Worm (Caenorhabditis elegans) whole organism, mixed stage, embryonic: ENCODE results near the gene smvt-1.

ENCODE experiments used
- M03D4.4 ChIP-seq: sonication (generic microtip); optimal IDR thresholded peaks from 2 replicates; lab custom pipeline; 2017; ENCODE audit warnings: mild to moderate bottlenecking, missing genetic modification characterization, missing compliant biosample characterization
- bed-3 ChIP-seq: fragments of 200-800 bp; sonication (Bioruptor generic); optimal IDR thresholded peaks from 3 replicates; lab custom pipeline; 2018; ENCODE audit warnings: mild to moderate bottlenecking, missing genetic modification characterization, moderate library complexity, missing compliant biosample characterization
- ceh-39 ChIP-seq: fragments of 150-350 bp; optimal IDR thresholded peaks from 2 replicates; lab custom pipeline; 2014; ENCODE audit warnings: missing biosample characterization, missing genetic modification characterization
- ceh-43 ChIP-seq: fragments of 200-800 bp; sonication (Bioruptor generic); optimal IDR thresholded peaks from 2 replicates; lab custom pipeline; 2018; ENCODE audit warnings: mild to moderate bottlenecking, missing genetic modification characterization, moderate library complexity, missing compliant biosample characterization
- ceh-83 ChIP-seq: fragments of 200-800 bp; sonication (Bioruptor generic); optimal IDR thresholded peaks from 2 replicates; lab custom pipeline; 2018; ENCODE audit warnings: mild to moderate bottlenecking, missing genetic modification characterization, missing compliant biosample characterization
- ces-1 ChIP-seq: fragments of 150-350 bp; optimal IDR thresholded peaks from 2 replicates; lab custom pipeline; 2014; ENCODE audit warnings: missing biosample characterization, missing genetic modification reagents, missing genetic modification characterization
- cnd-1 ChIP-seq: fragments of 200-800 bp; sonication (Bioruptor generic); optimal IDR thresholded peaks from 2 replicates; lab custom pipeline; 2018; ENCODE audit warnings: mild to moderate bottlenecking, missing genetic modification characterization, missing compliant biosample characterization
- drap-1 ChIP-seq: fragments of 200-800 bp; sonication (Bioruptor generic); optimal IDR thresholded peaks from 3 replicates; lab custom pipeline; 2018; ENCODE audit warnings: mild to moderate bottlenecking, missing genetic modification characterization, missing compliant biosample characterization
- elt-1 ChIP-seq: sonication (generic microtip); optimal IDR thresholded peaks from 2 replicates; lab custom pipeline; 2017; ENCODE audit warnings: missing genetic modification characterization, mild to moderate bottlenecking, missing compliant biosample characterization, antibody characterized with exemption, moderate library complexity, borderline replicate concordance; ENCODE audit not compliant: insufficient read depth
- elt-3 ChIP-seq: fragments of 150-350 bp; optimal IDR thresholded peaks from 2 replicates; lab custom pipeline; 2014; ENCODE audit warnings: missing biosample characterization, missing genetic modification characterization
- flh-1 ChIP-seq: fragments of 200-800 bp; sonication (Bioruptor generic); optimal IDR thresholded peaks from 2 replicates; lab custom pipeline; 2018; ENCODE audit warnings: mild to moderate bottlenecking, missing genetic modification characterization, moderate library complexity, missing compliant biosample characterization
- ham-2 ChIP-seq: fragments of 200-800 bp; sonication (Bioruptor generic); optimal IDR thresholded peaks from 2 replicates; lab custom pipeline; 2018; ENCODE audit warnings: mild to moderate bottlenecking, missing genetic modification characterization, missing compliant biosample characterization
- hlh-1 ChIP-seq: fragments of 150-350 bp; optimal IDR thresholded peaks from 2 replicates; lab custom pipeline; 2014; ENCODE audit warnings: missing biosample characterization, missing genetic modification reagents, missing genetic modification characterization
- lin-32 ChIP-seq: fragments of 200-800 bp; sonication (Bioruptor generic); optimal IDR thresholded peaks from 2 replicates; lab custom pipeline; 2018; ENCODE audit warnings: mild to moderate bottlenecking, missing genetic modification characterization, missing compliant biosample characterization
- lsy-2 ChIP-seq: fragments of 150-350 bp; optimal IDR thresholded peaks from 2 replicates; lab custom pipeline; 2014; ENCODE audit warnings: missing biosample characterization, missing genetic modification characterization
- mab-5 ChIP-seq: fragments of 150-350 bp; optimal IDR thresholded peaks from 2 replicates; lab custom pipeline; 2014; ENCODE audit warnings: missing biosample characterization, missing genetic modification characterization
- mep-1 ChIP-seq: fragments of 150-350 bp; optimal IDR thresholded peaks from 2 replicates; lab custom pipeline; 2017; ENCODE audit warnings: missing biosample characterization, missing genetic modification reagents, missing genetic modification characterization, inconsistent platforms
- mls-2 ChIP-seq: sonication (generic microtip); optimal IDR thresholded peaks from 2 replicates; lab custom pipeline; 2016; ENCODE audit warnings: mild to moderate bottlenecking, missing genetic modification characterization, moderate library complexity, missing compliant biosample characterization
- nhr-12 ChIP-seq: fragments of 150-350 bp; optimal IDR thresholded peaks from 2 replicates; lab custom pipeline; 2014; ENCODE audit warnings: missing biosample characterization, missing genetic modification characterization
- nhr-2 ChIP-seq: fragments of 150-350 bp; optimal IDR thresholded peaks from 2 replicates; lab custom pipeline; 2014; ENCODE audit warnings: missing biosample characterization, missing genetic modification characterization
- nhr-237 ChIP-seq: fragments of 150-350 bp; optimal IDR thresholded peaks from 2 replicates; lab custom pipeline; 2014; ENCODE audit warnings: missing biosample characterization, missing genetic modification characterization
- nhr-28 ChIP-seq: fragments of 150-350 bp; optimal IDR thresholded peaks from 2 replicates; lab custom pipeline; 2014; ENCODE audit warnings: missing biosample characterization, missing genetic modification characterization
- nhr-76 ChIP-seq: sonication (generic microtip); optimal IDR thresholded peaks from 2 replicates; lab custom pipeline; 2017; ENCODE audit warnings: missing biosample characterization, missing genetic modification characterization
- pha-4 ChIP-seq: fragments of 150-350 bp; optimal IDR thresholded peaks from 2 replicates; lab custom pipeline; 2018; ENCODE audit warnings: missing biosample characterization, missing genetic modification reagents, missing genetic modification characterization
- sem-2 ChIP-seq: fragments of 200-800 bp; sonication (Bioruptor generic); optimal IDR thresholded peaks from 2 replicates; lab custom pipeline; 2018; ENCODE audit warnings: mild to moderate bottlenecking, missing genetic modification characterization, missing compliant biosample characterization
- snpc-4 ChIP-seq: fragments of 150-350 bp; optimal IDR thresholded peaks from 2 replicates; lab custom pipeline; 2014; ENCODE audit warnings: missing biosample characterization, missing genetic modification characterization
- sptf-1 ChIP-seq: sonication (generic microtip); optimal IDR thresholded peaks from 2 replicates; lab custom pipeline; 2017; ENCODE audit warnings: mild to moderate bottlenecking, missing genetic modification characterization, moderate library complexity, missing compliant biosample characterization
- tbx-8 ChIP-seq: fragments of 200-800 bp; sonication (Bioruptor generic); optimal IDR thresholded peaks from 2 replicates; lab custom pipeline; 2018; ENCODE audit warnings: mild to moderate bottlenecking, missing genetic modification characterization, moderate library complexity, missing compliant biosample characterization
- unc-120 ChIP-seq: sonication (generic microtip); optimal IDR thresholded peaks from 2 replicates; lab custom pipeline; 2017; ENCODE audit warnings: missing genetic modification characterization, missing compliant biosample characterization; ENCODE audit not compliant: poor library complexity, severe bottlenecking
- unc-39 ChIP-seq: fragments of 150-350 bp; optimal IDR thresholded peaks from 2 replicates; lab custom pipeline; 2014; ENCODE audit warnings: missing biosample characterization, missing genetic modification characterization
- unc-62 ChIP-seq: fragments of 150-350 bp; optimal IDR thresholded peaks from 2 replicates; lab custom pipeline; 2014; ENCODE audit warnings: missing biosample characterization, missing genetic modification reagents, missing genetic modification characterization
- zip-8 ChIP-seq: fragments of 150-350 bp; optimal IDR thresholded peaks from 2 replicates; lab custom pipeline; 2014; ENCODE audit warnings: missing biosample characterization, missing genetic modification characterization
- ztf-11 ChIP-seq: fragments of 150-350 bp; optimal IDR thresholded peaks from 2 replicates; lab custom pipeline; 2014; ENCODE audit warnings: missing biosample characterization, missing genetic modification characterization

The smvt-1 gene

DNA sequence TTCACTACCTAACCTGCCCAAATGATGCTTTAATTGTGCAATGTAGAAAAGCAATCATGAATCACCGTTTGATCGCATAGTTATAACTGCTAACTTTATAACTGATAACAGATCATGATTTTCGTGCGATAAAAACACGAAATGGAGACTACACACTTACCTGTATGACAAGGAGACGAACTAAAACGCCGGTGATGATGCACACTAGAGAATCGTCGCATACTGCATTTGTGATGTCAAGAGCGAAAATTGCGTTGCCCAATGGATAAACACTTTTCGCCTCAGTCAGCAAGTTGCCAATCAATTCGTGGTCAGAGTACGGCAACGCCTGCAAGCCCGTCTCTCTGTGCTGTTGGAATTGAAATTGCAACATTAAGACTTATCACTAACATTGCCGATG is 20.3 kb upstream of the smvt-1 start:
- TF ChIP-seq elt-3 (tag; lab: Kevin White, UChicago) (no peak), tbx-8 (GFP tag; lab: Kevin White, UChicago) (no peak), flh-1 (GFP tag; lab: Kevin White, UChicago) (no peak), ceh-83 (GFP tag; lab: Kevin White, UChicago) (no peak), pha-4 (tag; lab: Kevin White, UChicago) (no peak), unc-39 (tag; lab: Kevin White, UChicago) (no peak)

DNA sequence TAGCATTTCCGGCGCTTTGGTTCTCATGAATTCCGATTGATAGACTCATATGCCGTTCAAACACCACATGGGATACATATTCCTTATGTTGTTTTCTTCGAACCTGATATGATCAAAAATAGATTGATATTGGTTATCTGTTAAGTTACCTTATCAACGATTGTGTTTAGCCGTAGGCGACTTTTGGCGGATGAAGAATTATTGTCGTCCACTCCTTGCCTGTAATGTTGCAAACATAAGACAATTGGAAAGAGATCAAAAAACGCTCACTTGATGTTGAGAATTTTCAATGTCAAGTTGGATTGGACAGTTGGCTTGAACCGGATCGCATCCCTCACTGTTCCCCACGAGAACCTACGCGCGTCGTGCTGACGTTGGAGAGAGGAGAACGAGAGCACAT is 19.0 kb upstream of the smvt-1 start:
- TF ChIP-seq snpc-4 (tag; lab: Kevin White, UChicago) (no peak), M03D4.4 (no peak), flh-1 (GFP tag; lab: Kevin White, UChicago) (no peak), nhr-76 (no peak), lin-32 (GFP tag; lab: Kevin White, UChicago) (no peak), bed-3 (GFP tag; lab: Kevin White, UChicago) (no peak), ceh-39 (tag; lab: Kevin White, UChicago) (no peak), unc-62 (GFP tag; lab: Kevin White, UChicago) (no peak), nhr-12 (no peak), ces-1 (GFP tag; lab: Kevin White, UChicago) (no peak), sptf-1 (tag; lab: Kevin White, UChicago) (no peak), mab-5 (tag; lab: Kevin White, UChicago) (no peak), drap-1 (GFP tag; lab: Kevin White, UChicago) (no peak), nhr-237 (tag; lab: Kevin White, UChicago) (no peak), nhr-28 (tag; lab: Kevin White, UChicago) (no peak)

DNA sequence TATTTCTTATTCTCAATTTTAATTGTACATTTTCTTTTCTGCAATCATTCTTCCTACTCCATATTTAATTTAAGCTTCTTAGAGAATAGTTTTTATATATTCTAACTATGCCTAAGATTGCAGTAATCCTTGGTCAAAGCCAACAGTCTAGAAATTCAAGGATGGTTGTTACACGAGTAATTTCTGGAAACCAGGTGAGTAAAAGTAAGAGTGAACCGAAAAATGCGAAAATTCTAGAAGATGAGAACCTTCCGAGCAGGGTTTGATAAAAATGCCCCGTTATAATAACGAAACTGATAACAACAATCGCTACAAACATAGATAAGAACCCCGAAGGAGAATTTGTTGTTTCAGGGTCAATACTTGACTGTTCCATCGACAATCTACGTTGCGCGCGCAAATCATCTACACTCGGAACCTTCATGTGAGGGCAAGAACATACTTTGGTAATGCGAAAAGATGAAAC is 16.6 kb upstream of the smvt-1 start, which contains the start of gene F52H2.15:
TSS of gene F52H2.15 (plus strand) at position 51 of the 466 bp plus-strand sequence.
- TF ChIP-seq sptf-1 (tag; lab: Kevin White, UChicago) (no peak), nhr-12 (no peak)

DNA sequence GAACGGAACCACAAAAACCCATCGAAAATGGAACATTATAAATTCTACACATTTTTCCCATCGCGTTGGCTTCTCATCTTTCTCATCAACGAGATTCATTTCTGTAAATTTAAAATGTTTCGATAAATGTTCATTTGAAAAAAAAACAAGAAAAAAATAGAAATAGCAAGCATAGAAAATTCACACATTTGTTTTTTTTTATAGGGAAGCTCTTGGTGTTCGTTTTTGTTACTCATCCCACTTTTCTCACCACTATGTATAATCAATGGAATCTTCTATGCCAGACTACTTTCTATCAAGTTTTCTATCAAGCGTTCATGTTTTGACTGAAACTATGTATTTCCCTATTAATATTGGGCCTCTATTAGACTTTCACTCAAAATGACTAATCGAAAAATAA is 15.3 kb upstream of the smvt-1 start, which contains the start of gene dhcr-24:
TSS of gene dhcr-24 (minus strand) at position 101 of the 400 bp plus-strand sequence.
- no peak for TF ChIP-seq unc-62 (GFP tag; lab: Kevin White, UChicago)
- TF ChIP-seq elt-1 (tag; lab: Kevin White, UChicago): no peak

DNA sequence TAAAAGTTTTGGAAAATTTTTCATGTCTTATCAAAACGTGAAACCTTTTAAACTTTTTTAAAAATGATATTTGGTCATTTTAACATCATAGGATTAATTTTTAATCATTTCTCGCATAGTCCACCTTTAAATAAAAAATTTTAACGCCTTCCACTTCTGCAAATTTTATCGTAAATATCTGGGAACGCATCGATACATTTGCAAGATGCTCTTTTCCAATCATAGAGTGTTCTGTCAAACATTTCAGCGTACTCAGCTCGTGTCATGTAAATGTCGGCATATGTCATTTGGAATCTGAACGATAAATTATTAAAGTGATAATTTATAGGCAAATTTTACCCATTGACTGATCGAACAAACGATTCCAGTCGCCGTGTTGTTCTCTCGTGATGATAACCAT is 11.2 kb upstream of the smvt-1 start, which contains the start of gene F52H2.5:
TSS of gene F52H2.5 (minus strand) at position 101 of the 400 bp plus-strand sequence.
- TF ChIP-seq elt-1 (tag; lab: Kevin White, UChicago): no peak
- no peak for TF ChIP-seq snpc-4 (tag; lab: Kevin White, UChicago)
- TF ChIP-seq sptf-1 (tag; lab: Kevin White, UChicago): no peak
- no peak for TF ChIP-seq ham-2 (GFP tag; lab: Kevin White, UChicago)
- TF ChIP-seq cnd-1: no peak
- TF ChIP-seq ztf-11 (tag; lab: Kevin White, UChicago): no peak
- TF ChIP-seq mab-5 (tag; lab: Kevin White, UChicago): no peak
- no peak for TF ChIP-seq ceh-39 (tag; lab: Kevin White, UChicago)
- no peak for TF ChIP-seq zip-8 (tag; lab: Kevin White, UChicago)
- no peak for TF ChIP-seq ces-1 (GFP tag; lab: Kevin White, UChicago)
- no peak for TF ChIP-seq lin-32 (GFP tag; lab: Kevin White, UChicago)
- TF ChIP-seq flh-1 (GFP tag; lab: Kevin White, UChicago): no peak
- TF ChIP-seq tbx-8 (GFP tag; lab: Kevin White, UChicago): no peak
- no peak for TF ChIP-seq bed-3 (GFP tag; lab: Kevin White, UChicago)
- no peak for TF ChIP-seq nhr-76

DNA sequence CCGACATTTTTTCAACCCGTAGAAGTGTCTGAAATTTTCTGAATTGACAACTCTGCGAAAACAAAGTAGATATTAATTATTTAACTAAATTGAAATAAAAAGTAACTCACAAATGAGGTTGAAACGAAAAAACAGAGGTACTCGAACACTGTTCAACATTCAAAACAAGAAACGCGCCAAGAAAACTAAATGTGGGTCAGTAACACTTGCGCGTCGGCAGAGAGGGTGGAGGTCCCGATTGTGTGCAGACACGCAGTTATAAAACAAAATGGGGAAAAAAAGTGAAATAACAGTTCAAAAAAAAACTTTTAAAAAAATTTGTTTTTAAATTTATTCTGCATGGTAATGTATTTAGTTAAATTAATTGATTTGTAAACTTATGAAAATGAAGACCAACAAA is 10.6 kb upstream of the smvt-1 start:
- TF ChIP-seq nhr-28 (tag; lab: Kevin White, UChicago) (no peak), hlh-1 (tag; lab: Kevin White, UChicago) (peak; percentile 33)

DNA sequence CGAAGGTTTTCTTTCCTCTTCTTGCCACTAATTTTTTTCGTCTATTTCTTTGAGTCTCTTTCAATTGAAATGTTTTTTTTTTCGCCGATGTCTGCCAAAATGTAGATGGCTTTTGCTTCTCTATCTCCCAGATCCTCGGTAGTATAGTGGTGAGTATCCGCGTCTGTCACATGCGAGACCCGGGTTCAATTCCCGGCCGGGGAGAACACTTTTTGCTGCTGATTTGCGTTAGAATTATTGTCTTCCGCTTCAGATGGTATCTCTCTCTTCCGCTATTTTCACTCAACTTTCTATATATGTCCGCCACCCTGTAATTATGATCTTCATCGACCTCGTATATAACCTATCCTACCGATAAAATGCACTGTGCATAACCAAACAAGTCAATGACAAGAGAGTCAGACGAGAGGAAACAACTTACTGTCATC is 4.7 kb upstream of the smvt-1 start:
- TF ChIP-seq mep-1 (tag; lab: Kevin White, UChicago) (peak; percentile 25), ceh-43 (GFP tag; lab: Kevin White, UChicago) (peak; percentile 48), ham-2 (GFP tag; lab: Kevin White, UChicago) (peak; percentile 73), unc-120 (tag; lab: Kevin White, UChicago) (peak; percentile 62), nhr-2 (tag; lab: Kevin White, UChicago) (peak; percentile 72), M03D4.4 (no peak), tbx-8 (GFP tag; lab: Kevin White, UChicago) (no peak), ceh-83 (GFP tag; lab: Kevin White, UChicago) (peak; percentile 40), cnd-1 (peak; percentile 17), elt-1 (tag; lab: Kevin White, UChicago) (no peak), unc-62 (GFP tag; lab: Kevin White, UChicago) (peak; percentile 29), nhr-28 (tag; lab: Kevin White, UChicago) (no peak), elt-3 (tag; lab: Kevin White, UChicago) (no peak), drap-1 (GFP tag; lab: Kevin White, UChicago) (peak; percentile 61), mls-2 (tag; lab: Kevin White, UChicago) (peak; percentile 67), bed-3 (GFP tag; lab: Kevin White, UChicago) (peak; percentile 36), sem-2 (peak; percentile 18), nhr-76 (no peak), nhr-12 (no peak), lin-32 (GFP tag; lab: Kevin White, UChicago) (no peak), sptf-1 (tag; lab: Kevin White, UChicago) (peak; percentile 80), lsy-2 (no peak), snpc-4 (tag; lab: Kevin White, UChicago) (no peak)
